Worm (Caenorhabditis elegans): Measurements from ENCODE around the gene Y54F10BM.6.

ce11 chrIII:2280569-2280968, 17.5 kb downstream of the Y54F10BM.6 start, which contains the start of gene Y54F10BM.22:
- TF ChIP-seq mxl-1 (tag; optimal IDR thresholded peaks at IDR 0.05) (no peak), nhr-90 (tag; optimal IDR thresholded peaks at IDR 0.05) (no peak), F49E8.2 (tag; optimal IDR thresholded peaks at IDR 0.05; ENCODE audit: insufficient read depth) (no peak), hlh-26 (GFP tag; conservative IDR thresholded peaks at IDR 0.05) (no peak), C17E4.6 (GFP tag; IDR thresholded peaks at IDR 0.05) (no peak), nhr-120 (GFP tag; IDR thresholded peaks at IDR 0.05) (no peak), T26A5.8 (tag; optimal IDR thresholded peaks at IDR 0.05) (no peak), ZK185.1 (tag; optimal IDR thresholded peaks at IDR 0.05; ENCODE audit: poor library complexity, severe bottlenecking) (no peak)
